Fruit fly (Drosophila melanogaster) Kc167 (cell line): ENCODE measurements around the gene CG6749.

Experiments used
- Sin3A ChIP-seq: fragments of >200 bp; optimal IDR thresholded peaks from 2 replicates; lab custom pipeline; 2018; ENCODE audit warnings: missing external identifiers
- h ChIP-seq: fragments of >200 bp; optimal IDR thresholded peaks from 3 replicates; lab custom pipeline; 2018; ENCODE audit warnings: missing external identifiers
- psq ChIP-seq: fragments of >200 bp; optimal IDR thresholded peaks from 2 replicates; lab custom pipeline; 2017; ENCODE audit warnings: missing external identifiers
- ttk ChIP-seq: sonication (Bioruptor generic); optimal IDR thresholded peaks from 2 replicates; lab custom pipeline; 2017; ENCODE audit warnings: missing external identifiers

- TF ChIP-seq psq (lab: Kevin White, UChicago) = no peak
- TF ChIP-seq h = no peak
- no peak for TF ChIP-seq ttk (lab: Kevin White, UChicago)
- TF ChIP-seq Sin3A (lab: Kevin White, UChicago) = no peak
These were observed 28.5 kb upstream of the CG6749 start for dm6 chr3L:9762036-9762597.
